Fruit fly (Drosophila melanogaster): ENCODE measurements around the gene Btk.

Gene Btk

dm6 chr2L:8279400-8280065, 21.3 kb downstream of the Btk start (continued):
- peak; percentile 52 for TF ChIP-seq gcm (GFP tag; optimal IDR thresholded peaks at IDR 0.05)
- no peak for TF ChIP-seq sr (GFP tag; IDR thresholded peaks at IDR 0.05)
- TF ChIP-seq usp (GFP tag; optimal IDR thresholded peaks at IDR 0.05), result no peak
- TF ChIP-seq CG12299 (tag; optimal IDR thresholded peaks at IDR 0.05), result no peak
- peak; percentile 47 for TF ChIP-seq Lhr (GFP tag; optimal IDR thresholded peaks at IDR 0.05)
- no peak for TF ChIP-seq Lpt (GFP tag; optimal IDR thresholded peaks at IDR 0.05)
- TF ChIP-seq CG17186 (GFP tag; optimal IDR thresholded peaks at IDR 0.05), result no peak
- no peak for TF ChIP-seq CG31365 (tag; optimal IDR thresholded peaks at IDR 0.05)
- no peak; the same call in 2 of the 3 replicates for TF ChIP-seq z (GFP tag; IDR thresholded peaks at IDR 0.05)
- peak; percentile 46 for TF ChIP-seq PHDP (tag; optimal IDR thresholded peaks at IDR 0.05)
- peak; percentile 27 for TF ChIP-seq Ets97D (GFP tag; optimal IDR thresholded peaks at IDR 0.05)
- peak; percentile 80 for TF ChIP-seq CG31441 (GFP tag; IDR thresholded peaks at IDR 0.05)
- no peak for TF ChIP-seq cg (GFP tag; optimal IDR thresholded peaks at IDR 0.05)
- TF ChIP-seq CG12391 (tag; optimal IDR thresholded peaks at IDR 0.05), result peak; percentile 80
- peak; percentile 50 for TF ChIP-seq CG8089 (GFP tag; optimal IDR thresholded peaks at IDR 0.05)
- peak; percentile 14 for TF ChIP-seq CG8281 (tag; optimal IDR thresholded peaks at IDR 0.05)
- 0 out of 2 replicates have a peak, but pooled peaks have one; percentile 26 for TF ChIP-seq CG32772 (GFP tag; IDR thresholded peaks at IDR 0.05)
- TF ChIP-seq wdn (GFP tag; IDR thresholded peaks at IDR 0.05), result no peak
- TF ChIP-seq peb (GFP tag; IDR thresholded peaks at IDR 0.05), result peak; percentile 42; the same call in 1 of the 2 replicates
- no peak for TF ChIP-seq CrebB (tag; optimal IDR thresholded peaks at IDR 0.05)
- TF ChIP-seq Awh (GFP tag; IDR thresholded peaks at IDR 0.05), result 0 out of 2 replicates have a peak, but pooled peaks have one; percentile 50
- peak; percentile 12 to 48 for TF ChIP-seq Hr51 (GFP tag; optimal IDR thresholded peaks at IDR 0.05)
- peak; percentile 60 for TF ChIP-seq Xbp1 (GFP tag; optimal IDR thresholded peaks at IDR 0.05)
- TF ChIP-seq tio (GFP tag; optimal IDR thresholded peaks at IDR 0.05), result peak; percentile 61
- no peak for TF ChIP-seq dimm (GFP tag; IDR thresholded peaks at IDR 0.05)
- peak; percentile 24 for TF ChIP-seq Sry-β (GFP tag; optimal IDR thresholded peaks at IDR 0.05)
- peak; percentile 37 for TF ChIP-seq Bdp1 (GFP tag; optimal IDR thresholded peaks at IDR 0.05)
- TF ChIP-seq chinmo (GFP tag; IDR thresholded peaks at IDR 0.05; ENCODE audit: partially characterized antibody), result no peak
- TF ChIP-seq cwo (GFP tag; optimal IDR thresholded peaks at IDR 0.05), result no peak
- TF ChIP-seq CG10366 (GFP tag; IDR thresholded peaks at IDR 0.05), result peak; percentile 39
- TF ChIP-seq shn (GFP tag; optimal IDR thresholded peaks at IDR 0.05), result no peak
- peak; percentile 24 for TF ChIP-seq ATbp (GFP tag; optimal IDR thresholded peaks at IDR 0.05)
- TF ChIP-seq Eip74EF (GFP tag; optimal IDR thresholded peaks at IDR 0.05), result peak in 1 of 2 experiments; percentile 17
- peak; percentile 63 for TF ChIP-seq nom (GFP tag; optimal IDR thresholded peaks at IDR 0.05)
- TF ChIP-seq Fer2 (tag; optimal IDR thresholded peaks at IDR 0.05), result no peak
- peak; percentile 45 for TF ChIP-seq fd64A (GFP tag; optimal IDR thresholded peaks at IDR 0.05)
- peak; percentile 29 for TF ChIP-seq en (GFP tag; optimal IDR thresholded peaks at IDR 0.05)
- TF ChIP-seq org-1 (GFP tag; optimal IDR thresholded peaks at IDR 0.05), result peak; percentile 52
- peak; percentile 94 for TF ChIP-seq lbe (GFP tag; optimal IDR thresholded peaks at IDR 0.05)
- TF ChIP-seq mld (GFP tag; IDR thresholded peaks at IDR 0.05; ENCODE audit: partially characterized antibody), result no peak
- TF ChIP-seq CG13894 (tag; optimal IDR thresholded peaks at IDR 0.05), result no peak
- no peak for TF ChIP-seq Elba2 (GFP tag; optimal IDR thresholded peaks at IDR 0.05)
- TF ChIP-seq CG12744 (GFP tag; optimal IDR thresholded peaks at IDR 0.05), result no peak
- TF ChIP-seq Drgx (GFP tag; IDR thresholded peaks at IDR 0.05), result peak; percentile 69
- TF ChIP-seq MESR4 (GFP tag; optimal IDR thresholded peaks at IDR 0.05), result no peak
- no peak for TF ChIP-seq Trl (optimal IDR thresholded peaks at IDR 0.05)
- peak; percentile 6 for TF ChIP-seq Trl (GFP tag; optimal IDR thresholded peaks at IDR 0.05)
- TF ChIP-seq NFAT (GFP tag; IDR thresholded peaks at IDR 0.05), result no peak
- no peak for TF ChIP-seq CG3995 (GFP tag; optimal IDR thresholded peaks at IDR 0.05)
- no peak for TF ChIP-seq CG10274 (GFP tag; optimal IDR thresholded peaks at IDR 0.05)

Data from whole organism, embryonic.